Fruit fly (Drosophila melanogaster) whole organism, embryonic: ENCODE results near the gene Act87E.

Experiments used
- Antp ChIP-seq: fragments of 200-800 bp; sonication (Bioruptor generic); optimal IDR thresholded peaks from 3 replicates; lab custom pipeline; 2016; ENCODE audit warnings: missing biosample characterization, missing genetic modification characterization
- Awh ChIP-seq: fragments of 200-800 bp; sonication (Bioruptor generic); IDR thresholded peaks from 2 replicates; pipeline ENCODE4, ENCODE4 v1.3.6; 2022; ENCODE audit warnings: missing biosample characterization, missing genetic modification characterization
- Bteb2 ChIP-seq: fragments of 200-800 bp; sonication (Bioruptor generic); optimal IDR thresholded peaks from 2 replicates; lab custom pipeline; 2016; ENCODE audit warnings: missing biosample characterization, missing genetic modification characterization
- CG10462 ChIP-seq: fragments of 200-800 bp; sonication (Bioruptor generic); optimal IDR thresholded peaks from 2 replicates; lab custom pipeline; 2016; ENCODE audit warnings: missing biosample characterization, missing genetic modification characterization
- CG10979 ChIP-seq: fragments of 200-800 bp; sonication (Bioruptor generic); optimal IDR thresholded peaks from 2 replicates; lab custom pipeline; 2018; ENCODE audit warnings: missing biosample characterization, mild to moderate bottlenecking, missing genetic modification characterization, moderate library complexity
- CG12391 ChIP-seq: fragments of 200-800 bp; sonication (Bioruptor generic); optimal IDR thresholded peaks from 3 replicates; lab custom pipeline; 2018; ENCODE audit warnings: missing biosample characterization, mild to moderate bottlenecking, missing genetic modification characterization, moderate library complexity
- CG12769 ChIP-seq: fragments of 200-800 bp; sonication (Bioruptor generic); optimal IDR thresholded peaks from 2 replicates; lab custom pipeline; 2019; ENCODE audit warnings: missing biosample characterization, mild to moderate bottlenecking, missing genetic modification characterization, moderate library complexity
- CG13424 ChIP-seq: fragments of 200-800 bp; sonication (Bioruptor generic); optimal IDR thresholded peaks from 2 replicates; lab custom pipeline; 2019; ENCODE audit warnings: missing biosample characterization, mild to moderate bottlenecking, missing genetic modification characterization, moderate library complexity
- CG13894 ChIP-seq: fragments of 200-800 bp; sonication (Bioruptor generic); optimal IDR thresholded peaks from 3 replicates; lab custom pipeline; 2018; ENCODE audit warnings: missing biosample characterization, mild to moderate bottlenecking, missing genetic modification characterization, moderate library complexity
- CG15696 ChIP-seq: fragments of 200-800 bp; sonication (Bioruptor generic); optimal IDR thresholded peaks from 2 replicates; lab custom pipeline; 2019; ENCODE audit warnings: missing biosample characterization, mild to moderate bottlenecking, missing genetic modification characterization, moderate library complexity
- CG1602 ChIP-seq: fragments of 200-800 bp; sonication (Bioruptor generic); optimal IDR thresholded peaks from 3 replicates; lab custom pipeline; 2016; ENCODE audit warnings: missing biosample characterization, missing genetic modification characterization
- CG18476 ChIP-seq: fragments of 200-800 bp; sonication (Bioruptor generic); optimal IDR thresholded peaks from 2 replicates; lab custom pipeline; 2016; ENCODE audit warnings: missing biosample characterization, mild to moderate bottlenecking, missing genetic modification characterization
- CG18599 ChIP-seq: fragments of 200-800 bp; sonication (Bioruptor generic); optimal IDR thresholded peaks from 3 replicates; lab custom pipeline; 2017; ENCODE audit warnings: missing biosample characterization, missing genetic modification characterization, mild to moderate bottlenecking, moderate library complexity, missing genetic modification reagents
- CG32767 ChIP-seq: fragments of 200-800 bp; sonication (Bioruptor generic); IDR thresholded peaks from 2 replicates; pipeline ENCODE4 v1.3.6; 2022; ENCODE audit warnings: missing biosample characterization, missing genetic modification characterization
- CG4282 ChIP-seq: fragments of 200-800 bp; sonication (Bioruptor generic); optimal IDR thresholded peaks from 2 replicates; lab custom pipeline; 2016; ENCODE audit warnings: missing biosample characterization, missing genetic modification characterization
- CG7745 ChIP-seq: fragments of 200-800 bp; sonication (Bioruptor generic); optimal IDR thresholded peaks from 2 replicates; lab custom pipeline; 2018; ENCODE audit warnings: missing biosample characterization, mild to moderate bottlenecking, missing genetic modification characterization, moderate library complexity
- CG9932 ChIP-seq: fragments of 200-800 bp; sonication (Bioruptor generic); IDR thresholded peaks from 2 replicates; pipeline ENCODE4 v1.3.6; 2022; ENCODE audit warnings: missing biosample characterization, missing genetic modification characterization
- Camta ChIP-seq: fragments of 200-800 bp; sonication (Bioruptor generic); optimal IDR thresholded peaks from 2 replicates; lab custom pipeline; 2016; ENCODE audit warnings: missing biosample characterization, missing genetic modification characterization
- Chrac-16 ChIP-seq: fragments of 200-800 bp; sonication (Bioruptor generic); optimal IDR thresholded peaks from 3 replicates; lab custom pipeline; 2016; ENCODE audit warnings: missing biosample characterization, missing genetic modification characterization
- D19B ChIP-seq: fragments of 200-800 bp; sonication (Bioruptor generic); optimal IDR thresholded peaks from 2 replicates; lab custom pipeline; 2017; ENCODE audit warnings: missing biosample characterization, mild to moderate bottlenecking, missing genetic modification characterization
- Dbx ChIP-seq: fragments of 200-800 bp; sonication (Bioruptor generic); IDR thresholded peaks from 3 replicates; pipeline ENCODE4 v1.3.6; 2022; ENCODE audit warnings: missing biosample characterization, missing genetic modification characterization
- Dek ChIP-seq: fragments of 200-800 bp; sonication (Bioruptor generic); optimal IDR thresholded peaks from 3 replicates; lab custom pipeline; 2019; ENCODE audit warnings: missing biosample characterization, mild to moderate bottlenecking, missing genetic modification characterization, moderate library complexity
- Hmx ChIP-seq: fragments of 200-800 bp; sonication (Bioruptor generic); optimal IDR thresholded peaks from 2 replicates; lab custom pipeline; 2016; ENCODE audit warnings: missing biosample characterization, missing genetic modification characterization
- Lim3 ChIP-seq: fragments of 200-800 bp; sonication (Bioruptor generic); IDR thresholded peaks from 2 replicates; pipeline ENCODE4 v1.3.6; 2022; ENCODE audit warnings: missing biosample characterization, missing genetic modification characterization
- Myb ChIP-seq: fragments of 200-800 bp; sonication (Bioruptor generic); optimal IDR thresholded peaks from 2 replicates; lab custom pipeline; 2016; ENCODE audit warnings: missing biosample characterization, missing genetic modification characterization
- Nf-YC ChIP-seq: fragments of 200-800 bp; optimal IDR thresholded peaks from 3 replicates; lab custom pipeline; 2019; ENCODE audit warnings: missing biosample characterization, mild to moderate bottlenecking, missing genetic modification characterization, moderate library complexity
- Side ChIP-seq: fragments of 200-800 bp; sonication (Bioruptor generic); optimal IDR thresholded peaks from 2 replicates; lab custom pipeline; 2016; ENCODE audit warnings: missing biosample characterization, missing genetic modification characterization
- Six4 ChIP-seq: fragments of 200-800 bp; sonication (Bioruptor generic); optimal IDR thresholded peaks from 2 replicates; lab custom pipeline; 2016; ENCODE audit warnings: missing biosample characterization, missing genetic modification characterization
- Sry-β ChIP-seq: fragments of 200-800 bp; sonication (Bioruptor generic); optimal IDR thresholded peaks from 2 replicates; lab custom pipeline; 2018; ENCODE audit warnings: missing biosample characterization, mild to moderate bottlenecking, missing genetic modification characterization, moderate library complexity
- amos ChIP-seq: fragments of 200-800 bp; sonication (Bioruptor generic); IDR thresholded peaks from 2 replicates; pipeline ENCODE4 v1.3.6; 2022; ENCODE audit warnings: missing biosample characterization, missing genetic modification characterization; ENCODE audit not compliant: partially characterized antibody
- ap ChIP-seq: fragments of 200-800 bp; sonication (Bioruptor generic); IDR thresholded peaks from 2 replicates; pipeline ENCODE4 v1.3.6; 2022; ENCODE audit warnings: missing biosample characterization, missing genetic modification characterization
- bsh ChIP-seq, 2 experiments: fragments of 200-800 bp; sonication (Bioruptor generic); optimal IDR thresholded peaks; 2 replicates each; lab custom pipeline; 2017 to 2018; ENCODE audit warnings: mild to moderate bottlenecking in 2 of 2, missing biosample characterization in 2 of 2, missing genetic modification characterization in 2 of 2, moderate library complexity in 1 of 2
- corto ChIP-seq: fragments of 200-800 bp; sonication (Bioruptor generic); optimal IDR thresholded peaks from 2 replicates; lab custom pipeline; 2016; ENCODE audit warnings: missing biosample characterization, mild to moderate bottlenecking, missing genetic modification characterization, moderate library complexity
- dan ChIP-seq: fragments of 200-800 bp; sonication (Bioruptor generic); IDR thresholded peaks from 2 replicates; pipeline ENCODE4 v1.3.6; 2022; ENCODE audit warnings: missing biosample characterization, missing genetic modification characterization
- eyg ChIP-seq: fragments of 200-800 bp; sonication (Bioruptor generic); optimal IDR thresholded peaks from 3 replicates; lab custom pipeline; 2016; ENCODE audit warnings: missing biosample characterization, missing genetic modification characterization
- gro ChIP-seq: fragments of 200-800 bp; sonication (Bioruptor generic); optimal IDR thresholded peaks from 2 replicates; lab custom pipeline; 2016; ENCODE audit warnings: missing biosample characterization, missing genetic modification characterization
- hkb ChIP-seq, 2 experiments: fragments of 200-800 bp in 1 of 2; fragments of >200 bp in 1 of 2; sonication (Bioruptor generic) in 1 of 2; IDR thresholded peaks in 1 of 2; optimal IDR thresholded peaks in 1 of 2; 2 replicates each; pipeline versions ENCODE4 v1.3.6 to Lab custom; 2017 to 2022; ENCODE audit warnings: missing biosample characterization in 1 of 2, missing genetic modification characterization in 1 of 2
- jigr1 ChIP-seq: fragments of 200-800 bp; sonication (Bioruptor generic); IDR thresholded peaks from 3 replicates; pipeline ENCODE4 v1.3.6; 2022; ENCODE audit warnings: missing biosample characterization, missing genetic modification characterization
- kah ChIP-seq: fragments of 200-800 bp; sonication (Bioruptor generic); optimal IDR thresholded peaks from 2 replicates; lab custom pipeline; 2018; ENCODE audit warnings: missing biosample characterization, mild to moderate bottlenecking, missing genetic modification characterization
- luna ChIP-seq: fragments of 200-800 bp; sonication (Bioruptor generic); optimal IDR thresholded peaks from 2 replicates; lab custom pipeline; 2016; ENCODE audit warnings: missing biosample characterization, missing genetic modification characterization
- maf-S ChIP-seq: fragments of 200-800 bp; sonication (Bioruptor generic); optimal IDR thresholded peaks from 2 replicates; lab custom pipeline; 2016; ENCODE audit warnings: missing biosample characterization, missing genetic modification characterization
- p53 ChIP-seq: fragments of 200-800 bp; sonication (Bioruptor generic); optimal IDR thresholded peaks from 2 replicates; lab custom pipeline; 2016; ENCODE audit warnings: missing biosample characterization, missing genetic modification characterization
- row ChIP-seq: fragments of 200-800 bp; sonication (Bioruptor generic); IDR thresholded peaks from 3 replicates; pipeline ENCODE4 v1.3.6; 2022; ENCODE audit warnings: missing biosample characterization, missing genetic modification characterization
- tap ChIP-seq: fragments of 200-800 bp; optimal IDR thresholded peaks from 3 replicates; lab custom pipeline; 2019; ENCODE audit warnings: missing biosample characterization, mild to moderate bottlenecking, missing genetic modification characterization, moderate library complexity
- ttk ChIP-seq: fragments of 200-800 bp; sonication (Bioruptor generic); IDR thresholded peaks from 2 replicates; pipeline ENCODE4 v2.1.2; 2022; ENCODE audit warnings: missing biosample characterization, missing genetic modification characterization
- vfl ChIP-seq: fragments of 200-800 bp; sonication (Bioruptor generic); optimal IDR thresholded peaks from 2 replicates; lab custom pipeline; 2016; ENCODE audit warnings: missing biosample characterization, missing genetic modification characterization
- z ChIP-seq: fragments of 200-800 bp; sonication (Bioruptor generic); IDR thresholded peaks from 3 replicates; pipeline ENCODE4 v1.3.6; 2022; ENCODE audit warnings: missing biosample characterization, missing genetic modification characterization
- zfh1 ChIP-seq: fragments of 200-800 bp; sonication (Bioruptor generic); IDR thresholded peaks from 3 replicates; pipeline ENCODE4 v1.3.6; 2022; ENCODE audit warnings: missing biosample characterization, missing genetic modification characterization

The Act87E gene

DNA sequence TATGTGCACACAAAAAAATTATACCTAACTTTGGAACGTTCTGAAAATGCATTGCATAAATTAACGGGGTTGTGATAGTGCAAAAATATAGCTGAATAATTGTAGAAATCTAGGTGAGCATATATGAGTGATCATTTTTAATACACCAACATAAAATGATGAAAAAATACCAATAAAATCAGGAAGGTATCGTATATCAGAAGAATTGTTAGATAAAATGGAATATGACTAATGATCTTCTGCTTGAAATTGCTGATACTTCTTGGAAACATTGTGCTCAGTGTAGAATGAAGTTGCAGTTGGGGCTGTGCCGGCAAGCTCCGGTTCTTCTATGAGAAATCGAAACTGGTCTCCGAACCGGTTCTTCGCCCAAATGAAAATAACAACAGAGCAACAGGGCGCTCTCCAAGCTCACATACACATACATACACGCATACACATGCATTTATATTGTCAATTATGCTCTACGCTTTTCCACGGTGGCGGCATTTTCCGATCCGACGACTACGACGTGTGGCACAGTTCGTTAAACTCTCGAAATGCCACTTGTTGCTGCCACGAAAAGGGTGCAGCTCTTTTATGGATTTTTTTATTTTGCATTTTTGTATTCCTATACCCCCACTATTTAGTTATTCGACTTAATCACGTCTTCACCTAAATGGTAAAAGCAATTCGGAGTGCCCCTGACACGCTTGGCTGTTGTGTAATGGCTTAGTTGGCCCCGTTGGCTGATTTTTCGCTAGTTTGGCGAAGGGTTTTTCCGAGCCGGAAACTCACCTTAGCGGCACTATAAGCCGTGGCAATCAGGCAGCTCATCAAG, 24.7 kb upstream of the Act87E start (continued):
- TF ChIP-seq Sry-β (GFP tag; lab: Kevin White, UChicago) (peak; percentile 49), CG1602 (peak; percentile 91), Lim3 (GFP tag; lab: Robert Waterston, UW) (0 out of 2 replicates have a peak, but pooled peaks have one; percentile 24), Camta (GFP tag; lab: Kevin White, UChicago) (peak; percentile 89), Side (GFP tag; lab: Kevin White, UChicago) (peak; percentile 86), Antp (GFP tag; lab: Kevin White, UChicago) (peak; percentile 88), kah (GFP tag; lab: Kevin White, UChicago) (peak; percentile 86), Bteb2 (GFP tag; lab: Kevin White, UChicago) (peak; percentile 89), amos (no peak), CG15696 (tag; lab: Kevin White, UChicago) (peak; percentile 88), CG10979 (peak; percentile 93), CG12391 (peak; percentile 95), maf-S (GFP tag; lab: Kevin White, UChicago) (peak; percentile 84), CG10462 (GFP tag; lab: Kevin White, UChicago) (peak; percentile 86), CG18599 (GFP tag; lab: Kevin White, UChicago) (peak; percentile 79), CG18476 (GFP tag; lab: Kevin White, UChicago) (peak; percentile 71), z (0 out of 3 replicates have a peak, but pooled peaks have one; percentile 45), p53 (GFP tag; lab: Kevin White, UChicago) (peak; percentile 79), Awh (GFP tag; lab: Robert Waterston, UW) (peak; percentile 74), Six4 (GFP tag; lab: Kevin White, UChicago) (peak; percentile 85), corto (peak; percentile 48), CG12769 (tag; lab: Kevin White, UChicago) (peak; percentile 85), ap (GFP tag; lab: Robert Waterston, UW) (peak; percentile 68), bsh (GFP tag; optimal IDR thresholded peaks at IDR 0.05; lab: Kevin White, UChicago) (peak; percentile 90 to 91), zfh1 (GFP tag; lab: Robert Waterston, UW) (peak; percentile 82), ttk (GFP tag; lab: Robert Waterston, UW) (peak; percentile 83), gro (peak; percentile 55), Hmx (GFP tag; lab: Kevin White, UChicago) (peak; percentile 32), Dbx (GFP tag; lab: Robert Waterston, UW) (peak; percentile 42; the same call in 1 of the 3 replicates), row (peak; percentile 88), CG4282 (GFP tag; lab: Kevin White, UChicago) (peak; percentile 66), Chrac-16 (GFP tag; lab: Kevin White, UChicago) (peak; percentile 89), Dek (peak; percentile 88), CG13894 (tag; lab: Kevin White, UChicago) (no peak), CG32767 (GFP tag; lab: Robert Waterston, UW) (peak; percentile 86), CG9932 (GFP tag; lab: Robert Waterston, UW) (peak; percentile 85), Myb (GFP tag; lab: Kevin White, UChicago) (peak; percentile 76), Nf-YC (tag; lab: Kevin White, UChicago) (peak; percentile 74), tap (peak; percentile 82), CG13424 (peak; percentile 92), eyg (peak; percentile 76), hkb (optimal IDR thresholded peaks at IDR 0.05; lab: Kevin White, UChicago) (no peak), hkb (GFP tag; IDR thresholded peaks at IDR 0.05; lab: Robert Waterston, UW) (peak; percentile 89), D19B (GFP tag; lab: Kevin White, UChicago) (peak; percentile 71), vfl (peak; percentile 80), luna (peak; percentile 73), jigr1 (peak; percentile 68; the same call in 2 of the 3 replicates), CG7745 (tag; lab: Kevin White, UChicago) (no peak), dan (GFP tag; lab: Robert Waterston, UW) (peak; percentile 65; the same call in 1 of the 2 replicates)
